Worm (Caenorhabditis elegans) whole organism, L1 larva: Measurements from ENCODE around the gene lron-5.

ENCODE experiments used
- C04F5.9 ChIP-seq: sonication (generic microtip); optimal IDR thresholded peaks from 2 replicates; lab custom pipeline; 2016; ENCODE audit warnings: missing genetic modification characterization, missing compliant biosample characterization
- C34B4.2 ChIP-seq: sonication (generic microtip); optimal IDR thresholded peaks from 2 replicates; lab custom pipeline; 2017; ENCODE audit warnings: mild to moderate bottlenecking, missing genetic modification characterization, missing compliant biosample characterization
- F16B12.6 ChIP-seq: fragments of 150-350 bp; optimal IDR thresholded peaks from 2 replicates; lab custom pipeline; 2014; ENCODE audit warnings: missing biosample characterization, missing genetic modification characterization
- Y116A8C.19 ChIP-seq: sonication (generic microtip); optimal IDR thresholded peaks from 2 replicates; lab custom pipeline; 2016; ENCODE audit warnings: missing compliant biosample characterization, missing genetic modification characterization, borderline replicate concordance
- aha-1 ChIP-seq: fragments of 150-350 bp; optimal IDR thresholded peaks from 2 replicates; lab custom pipeline; 2014; ENCODE audit warnings: missing biosample characterization, missing genetic modification characterization
- aly-2 ChIP-seq: fragments of 150-350 bp; optimal IDR thresholded peaks from 2 replicates; lab custom pipeline; 2014; ENCODE audit warnings: missing biosample characterization, missing genetic modification characterization
- ama-1 ChIP-seq: fragments of 150-350 bp; optimal IDR thresholded peaks from 2 replicates; lab custom pipeline; 2014
- blmp-1 ChIP-seq: fragments of 150-350 bp; optimal IDR thresholded peaks from 2 replicates; lab custom pipeline; 2014; ENCODE audit warnings: missing biosample characterization, missing genetic modification characterization
- ceh-63 ChIP-seq: fragments of 200-800 bp; sonication (Bioruptor generic); optimal IDR thresholded peaks from 2 replicates; lab custom pipeline; 2018; ENCODE audit warnings: mild to moderate bottlenecking, missing genetic modification characterization, missing compliant biosample characterization
- dpl-1 ChIP-seq, 3 experiments: fragments of 150-350 bp in 2 of 3; sonication (generic microtip) in 1 of 3; optimal IDR thresholded peaks; 2 replicates each; lab custom pipeline; 2014 to 2017; ENCODE audit warnings: missing biosample characterization in 3 of 3, missing genetic modification characterization in 3 of 3, missing genetic modification reagents in 3 of 3
- efl-1 ChIP-seq, 4 experiments: fragments of 150-350 bp; optimal IDR thresholded peaks in 3 of 4; peaks in 1 of 4; 1 replicate in 1 of 4; 2 replicates in 3 of 4; lab custom pipeline; 2014; ENCODE audit warnings: missing biosample characterization in 2 of 4, missing genetic modification characterization in 2 of 4, missing genetic modification reagents in 2 of 4
- efl-3 ChIP-seq: fragments of 200-800 bp; sonication (Bioruptor generic); optimal IDR thresholded peaks from 2 replicates; lab custom pipeline; 2018; ENCODE audit warnings: mild to moderate bottlenecking, missing genetic modification characterization, missing compliant biosample characterization
- egl-13 ChIP-seq: sonication (generic microtip); optimal IDR thresholded peaks from 2 replicates; lab custom pipeline; 2016; ENCODE audit warnings: missing genotype, missing genetic modification reagents, missing genetic modification characterization, missing compliant biosample characterization
- egl-27 ChIP-seq, 2 experiments: fragments of 150-350 bp in 1 of 2; sonication (generic microtip); optimal IDR thresholded peaks; 3 replicates each; lab custom pipeline; 2017 to 2018; ENCODE audit warnings: missing biosample characterization in 2 of 2, missing genetic modification characterization in 2 of 2, missing genetic modification reagents in 2 of 2
- elt-3 ChIP-seq, 6 experiments: fragments of 150-350 bp in 1 of 6; sonication (generic microtip); optimal IDR thresholded peaks; 2 replicates each; lab custom pipeline; 2017 to 2018; ENCODE audit warnings: missing biosample characterization in 6 of 6, missing genetic modification characterization in 6 of 6, inconsistent platforms in 1 of 6
- ets-5 ChIP-seq: fragments of 200-800 bp; sonication (Bioruptor generic); IDR thresholded peaks from 2 replicates; pipeline ENCODE4 v1.3.6; 2022; ENCODE audit warnings: missing genetic modification characterization, missing compliant biosample characterization
- fkh-10 ChIP-seq: sonication (generic microtip); optimal IDR thresholded peaks from 2 replicates; lab custom pipeline; 2017; ENCODE audit warnings: missing biosample characterization, missing genetic modification reagents, missing genetic modification characterization
- fkh-4 ChIP-seq: sonication (generic microtip); optimal IDR thresholded peaks from 2 replicates; lab custom pipeline; 2016; ENCODE audit warnings: missing compliant biosample characterization, missing genetic modification characterization, borderline replicate concordance
- fkh-8 ChIP-seq: sonication (generic microtip); optimal IDR thresholded peaks from 2 replicates; lab custom pipeline; 2016; ENCODE audit warnings: mild to moderate bottlenecking, missing genetic modification characterization, missing compliant biosample characterization
- fos-1 ChIP-seq: fragments of 150-350 bp; optimal IDR thresholded peaks from 2 replicates; lab custom pipeline; 2014; ENCODE audit warnings: missing biosample characterization, missing genetic modification characterization
- grh-1 ChIP-seq: fragments of 200-800 bp; sonication (Bioruptor generic); IDR thresholded peaks from 2 replicates; pipeline ENCODE4 v1.3.6; 2022; ENCODE audit warnings: missing genetic modification reagents, missing genetic modification characterization, missing compliant biosample characterization
- irx-1 ChIP-seq: sonication (generic microtip); optimal IDR thresholded peaks from 2 replicates; lab custom pipeline; 2016; ENCODE audit warnings: missing genetic modification characterization, missing compliant biosample characterization
- isw-1 ChIP-seq: fragments of 200-800 bp; sonication (Bioruptor generic); IDR thresholded peaks from 2 replicates; pipeline ENCODE4 v1.3.6; 2022; ENCODE audit warnings: missing genetic modification characterization, missing compliant biosample characterization
- jun-1 ChIP-seq: fragments of 150-350 bp; optimal IDR thresholded peaks from 2 replicates; lab custom pipeline; 2014; ENCODE audit warnings: missing biosample characterization, missing genetic modification reagents, missing genetic modification characterization
- lin-14 ChIP-seq: fragments of 200-800 bp; sonication (Bioruptor generic); optimal IDR thresholded peaks from 2 replicates; lab custom pipeline; 2018; ENCODE audit warnings: mild to moderate bottlenecking, missing genetic modification characterization, moderate library complexity, missing compliant biosample characterization
- lir-3 ChIP-seq: sonication (generic microtip); optimal IDR thresholded peaks from 2 replicates; lab custom pipeline; 2016; ENCODE audit warnings: mild to moderate bottlenecking, missing genetic modification characterization, moderate library complexity, missing compliant biosample characterization; ENCODE audit not compliant: poor library complexity
- lsy-2 ChIP-seq, 2 experiments: fragments of 150-350 bp; optimal IDR thresholded peaks; 2 replicates each; lab custom pipeline; 2014; ENCODE audit warnings: missing biosample characterization in 2 of 2, missing genetic modification characterization in 2 of 2
- mdl-1 ChIP-seq, 2 experiments: fragments of 150-350 bp; optimal IDR thresholded peaks; 2 replicates each; lab custom pipeline; 2014 to 2017; ENCODE audit warnings: missing biosample characterization in 2 of 2, missing genetic modification characterization in 2 of 2, inconsistent platforms in 1 of 2
- mep-1 ChIP-seq: fragments of 150-350 bp; optimal IDR thresholded peaks from 2 replicates; lab custom pipeline; 2014; ENCODE audit warnings: missing biosample characterization, missing genetic modification characterization
- nhr-19 ChIP-seq: fragments of 200-800 bp; sonication (Bioruptor generic); conservative IDR thresholded peaks from 2 replicates; pipeline ENCODE4 v1.3.6; 2022; ENCODE audit warnings: missing genetic modification characterization, missing compliant biosample characterization
- nhr-20 ChIP-seq: sonication (generic microtip); optimal IDR thresholded peaks from 2 replicates; lab custom pipeline; 2016; ENCODE audit warnings: mild to moderate bottlenecking, missing genetic modification characterization, missing compliant biosample characterization
- nhr-28 ChIP-seq: fragments of 150-350 bp; optimal IDR thresholded peaks from 2 replicates; lab custom pipeline; 2014; ENCODE audit warnings: missing biosample characterization, missing genetic modification characterization
- nhr-71 ChIP-seq: sonication (generic microtip); optimal IDR thresholded peaks from 2 replicates; lab custom pipeline; 2016; ENCODE audit warnings: mild to moderate bottlenecking, missing genetic modification characterization, moderate library complexity, missing compliant biosample characterization
- nhr-77 ChIP-seq: fragments of 150-350 bp; optimal IDR thresholded peaks from 2 replicates; lab custom pipeline; 2014; ENCODE audit warnings: missing biosample characterization, missing genetic modification characterization
- nhr-85 ChIP-seq: sonication (generic microtip); peaks from one replicate; lab custom pipeline; 2016; ENCODE audit warnings: missing genetic modification characterization, inconsistent platforms, missing compliant biosample characterization
- nhr-90 ChIP-seq: sonication (generic microtip); optimal IDR thresholded peaks from 2 replicates; lab custom pipeline; 2016; ENCODE audit warnings: mild to moderate bottlenecking, missing genetic modification characterization, missing compliant biosample characterization; ENCODE audit not compliant: poor library complexity
- pax-3 ChIP-seq: fragments of 200-800 bp; sonication (Bioruptor generic); optimal IDR thresholded peaks from 2 replicates; lab custom pipeline; 2018; ENCODE audit warnings: mild to moderate bottlenecking, missing genetic modification characterization, moderate library complexity, missing compliant biosample characterization
- pqm-1 ChIP-seq: sonication (generic microtip); optimal IDR thresholded peaks from 3 replicates; lab custom pipeline; 2017; ENCODE audit warnings: missing biosample characterization, missing genetic modification characterization
- rnt-1 ChIP-seq: sonication (generic microtip); optimal IDR thresholded peaks from 2 replicates; lab custom pipeline; 2016; ENCODE audit warnings: mild to moderate bottlenecking, missing genetic modification characterization, moderate library complexity, missing compliant biosample characterization
- skn-1 ChIP-seq: fragments of 150-350 bp; optimal IDR thresholded peaks from 2 replicates; lab custom pipeline; 2014; ENCODE audit warnings: missing biosample characterization, missing genetic modification characterization
- snpc-4 ChIP-seq: fragments of 150-350 bp; optimal IDR thresholded peaks from 2 replicates; lab custom pipeline; 2014; ENCODE audit warnings: missing biosample characterization, missing genetic modification characterization
- snu-23 ChIP-seq: sonication (generic microtip); optimal IDR thresholded peaks from 2 replicates; lab custom pipeline; 2016; ENCODE audit warnings: missing genetic modification characterization, missing compliant biosample characterization
- sox-4 ChIP-seq: sonication (generic microtip); optimal IDR thresholded peaks from 2 replicates; lab custom pipeline; 2016; ENCODE audit warnings: missing genetic modification characterization, missing compliant biosample characterization
- sup-37 ChIP-seq: fragments of 200-800 bp; sonication (Bioruptor generic); optimal IDR thresholded peaks from 2 replicates; lab custom pipeline; 2018; ENCODE audit warnings: mild to moderate bottlenecking, missing genetic modification characterization, missing compliant biosample characterization
- tbx-2 ChIP-seq: sonication (generic microtip); optimal IDR thresholded peaks from 2 replicates; lab custom pipeline; 2016; ENCODE audit warnings: missing genetic modification characterization, missing compliant biosample characterization
- tlp-1 ChIP-seq: fragments of 150-350 bp; optimal IDR thresholded peaks from 2 replicates; lab custom pipeline; 2014; ENCODE audit warnings: missing biosample characterization, missing genetic modification characterization
- unc-130 ChIP-seq: fragments of 150-350 bp; optimal IDR thresholded peaks from 2 replicates; lab custom pipeline; 2017; ENCODE audit warnings: missing biosample characterization, missing genetic modification characterization, inconsistent platforms
- unc-62 ChIP-seq: fragments of 150-350 bp; optimal IDR thresholded peaks from 2 replicates; lab custom pipeline; 2014; ENCODE audit warnings: missing biosample characterization, missing genetic modification reagents, missing genetic modification characterization
- unc-86 ChIP-seq: sonication (generic microtip); optimal IDR thresholded peaks from 2 replicates; lab custom pipeline; 2016; ENCODE audit warnings: missing genetic modification characterization, missing compliant biosample characterization
- vab-15 ChIP-seq: sonication (generic microtip); optimal IDR thresholded peaks from 2 replicates; lab custom pipeline; 2017; ENCODE audit warnings: missing genotype, mild to moderate bottlenecking, missing genetic modification characterization, missing compliant biosample characterization
- zag-1 ChIP-seq: fragments of 150-350 bp; optimal IDR thresholded peaks from 2 replicates; lab custom pipeline; 2014; ENCODE audit warnings: missing biosample characterization, missing genetic modification characterization
- ztf-11 ChIP-seq, 2 experiments: sonication (generic microtip); optimal IDR thresholded peaks; 2 replicates each; lab custom pipeline; 2016 to 2017; ENCODE audit warnings: missing genetic modification characterization in 2 of 2, missing biosample characterization in 1 of 2, missing compliant biosample characterization in 1 of 2

The lron-5 gene

ce11 chrIII:4666753-4667400 lies 44.0 kb downstream of the lron-5 start (continued):
- TF ChIP-seq unc-62 (GFP tag; lab: Kevin White, UChicago) (no peak), fkh-4 (tag; lab: Kevin White, UChicago) (no peak), ztf-11 (tag; optimal IDR thresholded peaks at IDR 0.05; lab: Kevin White, UChicago) (peak in 1 of 2 experiments; percentile 25), sup-37 (GFP tag; lab: Kevin White, UChicago) (no peak), mep-1 (peak; percentile 66), nhr-90 (tag; lab: Kevin White, UChicago) (peak; percentile 34), elt-3 (tag; optimal IDR thresholded peaks at IDR 0.05; lab: Kevin White, UChicago) (no peak), sox-4 (tag; lab: Kevin White, UChicago) (no peak), ceh-63 (GFP tag; lab: Kevin White, UChicago) (no peak), mdl-1 (tag; optimal IDR thresholded peaks at IDR 0.05; lab: Kevin White, UChicago) (peak in 1 of 2 experiments; percentile 32), unc-130 (tag; lab: Kevin White, UChicago) (no peak), dpl-1 (GFP tag; optimal IDR thresholded peaks at IDR 0.05; lab: Kevin White, UChicago) (peak in 2 of 3 experiments; percentile 3 to 24), lir-3 (tag; lab: Kevin White, UChicago) (no peak), jun-1 (tag; lab: Kevin White, UChicago) (no peak), ets-5 (no peak), fkh-8 (tag; lab: Kevin White, UChicago) (peak; percentile 43), pax-3 (tag; lab: Kevin White, UChicago) (no peak), pqm-1 (tag; lab: Kevin White, UChicago) (no peak), snpc-4 (tag; lab: Kevin White, UChicago) (peak; percentile 31), skn-1 (tag; lab: Kevin White, UChicago) (peak; percentile 71), fkh-10 (GFP tag; lab: Kevin White, UChicago) (no peak), unc-86 (tag; lab: Kevin White, UChicago) (peak; percentile 25), rnt-1 (tag; lab: Kevin White, UChicago) (peak; percentile 29), aha-1 (tag; lab: Kevin White, UChicago) (no peak), irx-1 (tag; lab: Kevin White, UChicago) (no peak), ama-1 (lab: Kevin White, UChicago) (no peak), nhr-77 (tag; lab: Kevin White, UChicago) (peak; percentile 22), nhr-28 (tag; lab: Kevin White, UChicago) (no peak), nhr-71 (peak; percentile 61), tbx-2 (tag; lab: Kevin White, UChicago) (peak; percentile 18), lsy-2 (tag; optimal IDR thresholded peaks at IDR 0.05; lab: Kevin White, UChicago) (peak; percentile 33 to 62), lin-14 (GFP tag; lab: Kevin White, UChicago) (peak; percentile 94), egl-13 (tag; lab: Kevin White, UChicago) (no peak), C34B4.2 (tag; lab: Kevin White, UChicago) (no peak), fos-1 (tag; lab: Kevin White, UChicago) (no peak), blmp-1 (tag; lab: Kevin White, UChicago) (peak; percentile 87), efl-3 (GFP tag; lab: Kevin White, UChicago) (no peak), efl-1 (optimal IDR thresholded peaks at IDR 0.05; lab: Kevin White, UChicago) (peak; percentile 36 to 37), efl-1 (GFP tag; optimal IDR thresholded peaks at IDR 0.05 in 1 of 2; lab: Kevin White, UChicago) (peak; percentile 21 to 95), Y116A8C.19 (tag; lab: Kevin White, UChicago) (no peak), F16B12.6 (tag; lab: Kevin White, UChicago) (peak; percentile 8), vab-15 (tag; lab: Kevin White, UChicago) (no peak), snu-23 (peak; percentile 61), nhr-19 (GFP tag; lab: Robert Waterston, UW) (peak; percentile 33; the same call in 1 of the 2 replicates), nhr-85 (tag; lab: Kevin White, UChicago) (peak; percentile 89), zag-1 (tag; lab: Kevin White, UChicago) (no peak), grh-1 (GFP tag; lab: Robert Waterston, UW) (no peak), tlp-1 (tag; lab: Kevin White, UChicago) (no peak), egl-27 (tag; optimal IDR thresholded peaks at IDR 0.05; lab: Kevin White, UChicago) (no peak), aly-2 (tag; lab: Kevin White, UChicago) (no peak), nhr-20 (tag; lab: Kevin White, UChicago) (peak; percentile 51), isw-1 (GFP tag; lab: Robert Waterston, UW) (no peak), C04F5.9 (tag; lab: Kevin White, UChicago) (no peak)
